Fruit fly (Drosophila melanogaster): ENCODE results near the gene CG15172.

DNA sequence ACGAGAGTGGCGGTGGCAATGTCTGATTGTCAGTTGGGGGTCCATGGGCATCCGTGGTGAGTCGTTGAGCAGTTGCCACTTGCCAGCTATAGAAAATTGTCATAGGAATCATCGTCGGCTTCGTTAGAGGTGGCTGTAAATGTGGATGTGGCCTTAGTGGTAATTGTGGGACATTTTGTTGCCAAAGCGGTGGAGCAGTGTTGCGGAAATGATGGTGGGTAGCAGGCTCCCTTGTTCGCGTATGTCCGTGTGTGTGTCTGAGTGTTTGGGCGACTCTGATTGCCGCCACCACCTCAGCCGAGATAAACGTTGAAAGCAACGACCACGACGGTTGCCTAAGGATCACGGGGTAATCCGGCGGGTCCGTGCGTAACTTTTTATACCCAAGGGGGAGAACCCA lies 5.2 kb upstream of the CG15172 start:
- no peak for TF ChIP-seq CG8478 (optimal IDR thresholded peaks at IDR 0.05)
- TF ChIP-seq pan (optimal IDR thresholded peaks at IDR 0.05), result no peak
